Fruit fly (Drosophila melanogaster) whole organism, embryonic: ENCODE data around the gene yellow-e.

Experiments
- Aef1 ChIP-seq: fragments of 200-800 bp; sonication (Bioruptor generic); IDR thresholded peaks from 3 replicates; pipeline ENCODE4 v1.3.6; 2022; ENCODE audit warnings: missing biosample characterization, missing genetic modification characterization
- Atf6 ChIP-seq: fragments of 200-800 bp; sonication (Bioruptor generic); IDR thresholded peaks from 2 replicates; pipeline ENCODE4 v1.3.6; 2022; ENCODE audit warnings: missing biosample characterization, missing genetic modification characterization
- CG10147 ChIP-seq: fragments of 200-800 bp; sonication (Bioruptor generic); optimal IDR thresholded peaks from 2 replicates; lab custom pipeline; 2019; ENCODE audit warnings: missing biosample characterization, mild to moderate bottlenecking, missing genetic modification characterization, moderate library complexity
- CG10543 ChIP-seq: fragments of 200-800 bp; sonication (Bioruptor generic); optimal IDR thresholded peaks from 3 replicates; lab custom pipeline; 2017; ENCODE audit warnings: missing biosample characterization, mild to moderate bottlenecking, missing genetic modification characterization, moderate library complexity
- CG11247 ChIP-seq: fragments of 200-800 bp; sonication (Bioruptor generic); IDR thresholded peaks from 2 replicates; pipeline ENCODE4 v1.3.6; 2022; ENCODE audit warnings: missing biosample characterization, missing genetic modification characterization
- CG11504 ChIP-seq: fragments of 200-800 bp; sonication (Bioruptor generic); optimal IDR thresholded peaks from 3 replicates; lab custom pipeline; 2019; ENCODE audit warnings: missing biosample characterization, mild to moderate bottlenecking, missing genetic modification characterization, moderate library complexity
- CG12236 ChIP-seq: fragments of 200-800 bp; sonication (Bioruptor generic); optimal IDR thresholded peaks from 2 replicates; lab custom pipeline; 2016; ENCODE audit warnings: missing biosample characterization, missing genetic modification characterization
- CG14441 ChIP-seq: fragments of 200-800 bp; sonication (Bioruptor generic); IDR thresholded peaks from 2 replicates; pipeline ENCODE4 v1.3.6; 2022; ENCODE audit warnings: missing biosample characterization, missing genetic modification characterization
- CG15479 ChIP-seq: fragments of 200-800 bp; sonication (Bioruptor generic); optimal IDR thresholded peaks from 3 replicates; lab custom pipeline; 2019; ENCODE audit warnings: missing biosample characterization, mild to moderate bottlenecking, missing genetic modification characterization, moderate library complexity
- CG15696 ChIP-seq: fragments of 200-800 bp; sonication (Bioruptor generic); optimal IDR thresholded peaks from 2 replicates; lab custom pipeline; 2019; ENCODE audit warnings: missing biosample characterization, mild to moderate bottlenecking, missing genetic modification characterization, moderate library complexity
- CG16815 ChIP-seq: fragments of 200-800 bp; sonication (Bioruptor generic); optimal IDR thresholded peaks from 3 replicates; lab custom pipeline; 2017; ENCODE audit warnings: missing biosample characterization, mild to moderate bottlenecking, missing genetic modification characterization
- CG17328 ChIP-seq: fragments of 200-800 bp; sonication (Bioruptor generic); IDR thresholded peaks from 2 replicates; pipeline ENCODE4 v1.3.6; 2022; ENCODE audit warnings: missing biosample characterization, missing genetic modification characterization
- CG1792 ChIP-seq: fragments of 200-800 bp; sonication (Bioruptor generic); optimal IDR thresholded peaks from 2 replicates; lab custom pipeline; 2016; ENCODE audit warnings: missing biosample characterization, missing genetic modification characterization
- CG18619 ChIP-seq: fragments of 200-800 bp; sonication (Bioruptor generic); optimal IDR thresholded peaks from 3 replicates; lab custom pipeline; 2017; ENCODE audit warnings: missing biosample characterization, mild to moderate bottlenecking, missing genetic modification characterization
- CG2678 ChIP-seq: fragments of 200-800 bp; sonication (Bioruptor generic); optimal IDR thresholded peaks from 3 replicates; lab custom pipeline; 2019; ENCODE audit warnings: missing biosample characterization, mild to moderate bottlenecking, missing genetic modification characterization, moderate library complexity
- CG31441 ChIP-seq: fragments of 200-800 bp; sonication (Bioruptor generic); IDR thresholded peaks from 2 replicates; pipeline ENCODE4 v1.3.6; 2022; ENCODE audit warnings: missing biosample characterization, missing genetic modification characterization
- CG3281 ChIP-seq: fragments of 200-800 bp; sonication (Bioruptor generic); optimal IDR thresholded peaks from 3 replicates; lab custom pipeline; 2017; ENCODE audit warnings: missing biosample characterization, mild to moderate bottlenecking, missing genetic modification characterization
- CG3726 ChIP-seq: fragments of 200-800 bp; sonication (Bioruptor generic); IDR thresholded peaks from 3 replicates; pipeline ENCODE4, ENCODE4 v1.3.6; 2022; ENCODE audit warnings: missing biosample characterization, missing genetic modification characterization
- CG6683 ChIP-seq: fragments of 200-800 bp; sonication (Bioruptor generic); optimal IDR thresholded peaks from 2 replicates; lab custom pipeline; 2017; ENCODE audit warnings: missing biosample characterization, mild to moderate bottlenecking, missing genetic modification characterization, missing genetic modification reagents
- CG6765 ChIP-seq: fragments of 200-800 bp; sonication (Bioruptor generic); optimal IDR thresholded peaks from 3 replicates; lab custom pipeline; 2017; ENCODE audit warnings: missing biosample characterization, mild to moderate bottlenecking, missing genetic modification characterization
- CG7786 ChIP-seq: fragments of 200-800 bp; sonication (Bioruptor generic); optimal IDR thresholded peaks from 2 replicates; lab custom pipeline; 2016; ENCODE audit warnings: missing biosample characterization, missing genetic modification characterization
- CG7963 ChIP-seq: fragments of 200-800 bp; sonication (Bioruptor generic); IDR thresholded peaks from 3 replicates; pipeline ENCODE4 v1.3.6; 2022; ENCODE audit warnings: missing biosample characterization, missing genetic modification characterization; ENCODE audit not compliant: partially characterized antibody
- CG8359 ChIP-seq: fragments of 200-800 bp; sonication (Bioruptor generic); optimal IDR thresholded peaks from 2 replicates; lab custom pipeline; 2017; ENCODE audit warnings: missing biosample characterization, mild to moderate bottlenecking, missing genetic modification characterization, borderline replicate concordance
- CHES-1-like ChIP-seq: fragments of 200-800 bp; sonication (Bioruptor generic); optimal IDR thresholded peaks from 2 replicates; lab custom pipeline; 2016; ENCODE audit warnings: missing biosample characterization, missing genetic modification characterization
- CTCF ChIP-seq: fragments of 200-800 bp; sonication (Bioruptor generic); optimal IDR thresholded peaks from 2 replicates; lab custom pipeline; 2017; ENCODE audit warnings: missing biosample characterization, mild to moderate bottlenecking, missing genetic modification characterization, moderate library complexity
- D19B ChIP-seq: fragments of 200-800 bp; sonication (Bioruptor generic); optimal IDR thresholded peaks from 2 replicates; lab custom pipeline; 2017; ENCODE audit warnings: missing biosample characterization, mild to moderate bottlenecking, missing genetic modification characterization
- Dfd ChIP-seq, 2 experiments: fragments of >200 bp; optimal IDR thresholded peaks; 2 replicates each; lab custom pipeline; 2017; ENCODE audit warnings: missing biosample characterization in 2 of 2, missing genetic modification characterization in 2 of 2
- HHEX ChIP-seq: fragments of 200-800 bp; sonication (Bioruptor generic); optimal IDR thresholded peaks from 3 replicates; lab custom pipeline; 2017; ENCODE audit warnings: missing biosample characterization, mild to moderate bottlenecking, missing genetic modification characterization, missing genetic modification reagents
- HLH54F ChIP-seq: fragments of 200-800 bp; sonication (Bioruptor generic); optimal IDR thresholded peaks from 3 replicates; lab custom pipeline; 2016; ENCODE audit warnings: missing biosample characterization, missing genetic modification characterization
- HmgD ChIP-seq: fragments of 200-800 bp; sonication (Bioruptor generic); optimal IDR thresholded peaks from 3 replicates; lab custom pipeline; 2016; ENCODE audit warnings: missing biosample characterization, missing genetic modification characterization
- Hmx ChIP-seq: fragments of 200-800 bp; sonication (Bioruptor generic); optimal IDR thresholded peaks from 2 replicates; lab custom pipeline; 2016; ENCODE audit warnings: missing biosample characterization, missing genetic modification characterization
- Hr39 ChIP-seq: fragments of >200 bp; optimal IDR thresholded peaks from 2 replicates; lab custom pipeline; 2017
- Hsf ChIP-seq: fragments of 200-800 bp; sonication (Bioruptor generic); optimal IDR thresholded peaks from 3 replicates; lab custom pipeline; 2016; ENCODE audit warnings: missing biosample characterization, missing genetic modification characterization
- Max ChIP-seq: fragments of 200-800 bp; sonication (Bioruptor generic); optimal IDR thresholded peaks from 2 replicates; lab custom pipeline; 2016; ENCODE audit warnings: missing biosample characterization, mild to moderate bottlenecking, missing genetic modification characterization
- NC2β ChIP-seq: fragments of 200-800 bp; sonication (Bioruptor generic); optimal IDR thresholded peaks from 2 replicates; lab custom pipeline; 2016; ENCODE audit warnings: missing biosample characterization, missing genetic modification characterization
- Oli ChIP-seq: fragments of 200-800 bp; sonication (Bioruptor generic); optimal IDR thresholded peaks from 2 replicates; lab custom pipeline; 2018; ENCODE audit warnings: missing biosample characterization, mild to moderate bottlenecking, missing genetic modification characterization, moderate library complexity
- aop ChIP-seq: fragments of 200-800 bp; sonication (Bioruptor generic); IDR thresholded peaks from 2 replicates; pipeline ENCODE4 v1.3.6; 2022; ENCODE audit warnings: missing biosample characterization, missing genetic modification characterization
- br ChIP-seq: fragments of >200 bp; optimal IDR thresholded peaks from 2 replicates; lab custom pipeline; 2017
- croc ChIP-seq: fragments of 200-800 bp; sonication (Bioruptor generic); conservative IDR thresholded peaks from 3 replicates; pipeline ENCODE4 v1.3.6; 2022; ENCODE audit warnings: missing biosample characterization, missing genetic modification characterization
- eve ChIP-seq, 2 experiments: fragments of >200 bp; optimal IDR thresholded peaks; 2 replicates each; lab custom pipeline; 2017; ENCODE audit warnings: missing biosample characterization in 2 of 2, missing genetic modification characterization in 2 of 2
- fd96Cb ChIP-seq: fragments of 200-800 bp; sonication (Bioruptor generic); optimal IDR thresholded peaks from 2 replicates; lab custom pipeline; 2018; ENCODE audit warnings: missing biosample characterization, mild to moderate bottlenecking, missing genetic modification characterization, moderate library complexity
- gcm ChIP-seq: fragments of 200-800 bp; sonication (Bioruptor generic); optimal IDR thresholded peaks from 2 replicates; lab custom pipeline; 2019; ENCODE audit warnings: missing biosample characterization, mild to moderate bottlenecking, missing genetic modification characterization, moderate library complexity
- hbn ChIP-seq: fragments of 200-800 bp; sonication (Bioruptor generic); IDR thresholded peaks from 2 replicates; pipeline ENCODE4 v1.3.6; 2022; ENCODE audit warnings: missing biosample characterization, missing genetic modification characterization; ENCODE audit not compliant: partially characterized antibody
- insv ChIP-seq, 2 experiments: fragments of 200-800 bp; sonication (Bioruptor generic); optimal IDR thresholded peaks; 3 replicates each; lab custom pipeline; 2016 to 2018; ENCODE audit warnings: missing biosample characterization in 2 of 2, missing genetic modification characterization in 2 of 2
- jing ChIP-seq: fragments of 200-800 bp; sonication (Bioruptor generic); optimal IDR thresholded peaks from 2 replicates; lab custom pipeline; 2018; ENCODE audit warnings: missing biosample characterization, mild to moderate bottlenecking, missing genetic modification characterization
- lilli ChIP-seq: fragments of 200-800 bp; sonication (Bioruptor generic); optimal IDR thresholded peaks from 3 replicates; lab custom pipeline; 2016; ENCODE audit warnings: missing biosample characterization, missing genetic modification characterization
- mam ChIP-seq: fragments of 200-800 bp; sonication (Bioruptor generic); optimal IDR thresholded peaks from 3 replicates; lab custom pipeline; 2016; ENCODE audit warnings: missing biosample characterization, missing genetic modification characterization
- sens ChIP-seq: fragments of 200-800 bp; sonication (Bioruptor generic); peaks from one replicate; lab custom pipeline; 2016; ENCODE audit warnings: missing biosample characterization, missing genetic modification characterization
- sqz ChIP-seq: fragments of 200-800 bp; sonication (Bioruptor generic); optimal IDR thresholded peaks from 3 replicates; lab custom pipeline; 2018; ENCODE audit warnings: missing biosample characterization, mild to moderate bottlenecking, missing genetic modification characterization
- tap ChIP-seq: fragments of 200-800 bp; optimal IDR thresholded peaks from 3 replicates; lab custom pipeline; 2019; ENCODE audit warnings: missing biosample characterization, mild to moderate bottlenecking, missing genetic modification characterization, moderate library complexity
- unc-4 ChIP-seq: fragments of 200-800 bp; sonication (Bioruptor generic); IDR thresholded peaks from 2 replicates; pipeline ENCODE4 v1.3.6; 2022; ENCODE audit warnings: missing biosample characterization, missing genetic modification characterization; ENCODE audit not compliant: partially characterized antibody
- wor ChIP-seq: fragments of 200-800 bp; sonication (Bioruptor generic); IDR thresholded peaks from 2 replicates; pipeline ENCODE4 v1.3.6; 2022; ENCODE audit warnings: missing biosample characterization, missing genetic modification characterization

yellow-e gene

DNA sequence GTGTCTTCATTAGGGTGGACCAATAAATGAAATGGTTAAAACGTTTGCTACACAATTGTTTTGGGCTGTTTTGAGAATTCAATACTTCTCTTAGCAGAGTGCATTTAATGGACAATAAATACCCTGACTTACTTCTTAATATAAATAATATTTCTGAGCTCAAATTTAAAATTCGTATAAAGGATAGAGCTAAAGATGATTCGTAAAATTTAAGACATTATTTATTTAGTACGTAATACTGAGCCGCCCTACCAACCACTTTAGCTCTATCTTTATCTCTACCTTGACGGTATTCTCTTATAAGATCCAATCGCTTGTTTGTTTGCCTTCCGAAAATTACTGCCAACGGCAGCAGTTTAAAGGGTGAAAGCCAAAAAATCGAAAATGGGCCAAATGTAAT, 18.5 kb upstream of the yellow-e start (continued):
- TF ChIP-seq CG16815 (peak; percentile 65), Aef1 (GFP tag; lab: Robert Waterston, UW) (peak; percentile 11; the same call in 1 of the 3 replicates), CG8359 (GFP tag; lab: Kevin White, UChicago) (peak; percentile 64), CG18619 (GFP tag; lab: Kevin White, UChicago) (peak; percentile 81), fd96Cb (tag; lab: Kevin White, UChicago) (peak; percentile 53), CG10543 (GFP tag; lab: Kevin White, UChicago) (peak; percentile 15), tap (tag; lab: Kevin White, UChicago) (peak; percentile 87), croc (no peak), CG7786 (peak; percentile 34), CG6683 (GFP tag; lab: Kevin White, UChicago) (peak; percentile 26), Hsf (GFP tag; lab: Kevin White, UChicago) (peak; percentile 84), CTCF (GFP tag; lab: Kevin White, UChicago) (peak; percentile 7), Dfd (GFP tag; optimal IDR thresholded peaks at IDR 0.05; lab: Kevin White, UChicago) (no peak), CG2678 (tag; lab: Kevin White, UChicago) (peak; percentile 92), CG7963 (GFP tag; lab: Robert Waterston, UW) (no peak), sqz (GFP tag; lab: Kevin White, UChicago) (peak; percentile 42), HLH54F (GFP tag; lab: Kevin White, UChicago) (peak; percentile 51), CG10147 (GFP tag; lab: Kevin White, UChicago) (peak; percentile 70), CG3281 (peak; percentile 76), CG6765 (peak; percentile 69), Hmx (GFP tag; lab: Kevin White, UChicago) (no peak), HHEX (peak; percentile 70), CHES-1-like (GFP tag; lab: Kevin White, UChicago) (peak; percentile 56), insv (GFP tag; optimal IDR thresholded peaks at IDR 0.05; lab: Kevin White, UChicago) (peak in 1 of 2 experiments; percentile 24), sens (GFP tag; lab: Kevin White, UChicago) (peak; percentile 97), CG14441 (peak; percentile 83), wor (GFP tag; lab: Robert Waterston, UW) (peak; percentile 55), CG31441 (GFP tag; lab: Robert Waterston, UW) (peak; percentile 74), mam (GFP tag; lab: Kevin White, UChicago) (peak; percentile 50), NC2β (peak; percentile 3), Oli (tag; lab: Kevin White, UChicago) (peak; percentile 91), unc-4 (no peak), CG15479 (no peak), eve (GFP tag; optimal IDR thresholded peaks at IDR 0.05; lab: Kevin White, UChicago) (no peak), CG12236 (GFP tag; lab: Kevin White, UChicago) (peak; percentile 67), jing (GFP tag; lab: Kevin White, UChicago) (peak; percentile 71), Hr39 (lab: Kevin White, UChicago) (no peak), hbn (GFP tag; lab: Robert Waterston, UW) (no peak), CG17328 (peak; percentile 81), CG1792 (GFP tag; lab: Kevin White, UChicago) (no peak), gcm (peak; percentile 89), CG15696 (tag; lab: Kevin White, UChicago) (peak; percentile 78), CG3726 (no peak), D19B (GFP tag; lab: Kevin White, UChicago) (peak; percentile 47), lilli (GFP tag; lab: Kevin White, UChicago) (peak; percentile 75), HmgD (GFP tag; lab: Kevin White, UChicago) (no peak), CG11504 (peak; percentile 84), Atf6 (GFP tag; lab: Robert Waterston, UW) (peak; percentile 85), aop (GFP tag; lab: Robert Waterston, UW) (no peak), br (lab: Kevin White, UChicago) (no peak), Max (GFP tag; lab: Kevin White, UChicago) (peak; percentile 41), CG11247 (GFP tag; lab: Robert Waterston, UW) (peak; percentile 49)
